Worm (Caenorhabditis elegans): ENCODE measurements around the gene taf-2.
A peak's percentile ranks its signal among the peaks of the same experiment; 100 is the strongest.

Gene taf-2

DNA sequence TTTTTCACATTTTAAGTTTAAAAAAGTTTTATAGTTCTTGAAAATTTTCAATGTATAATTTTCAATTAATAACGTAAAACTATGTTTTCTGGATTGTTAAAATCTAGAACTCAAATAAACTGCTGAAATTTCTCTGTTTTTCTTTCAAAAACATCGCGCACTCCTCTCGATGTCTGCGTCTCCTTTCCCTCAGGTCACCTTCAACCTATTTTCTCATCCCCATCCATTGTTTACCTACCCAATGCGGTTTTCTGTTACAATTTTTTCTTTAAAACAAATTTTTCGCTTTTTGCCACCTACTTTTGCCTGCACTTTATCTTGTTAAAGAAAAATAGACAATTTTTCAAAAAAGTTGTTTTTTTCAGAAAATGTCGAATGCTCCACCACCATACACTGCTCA is 39.8 kb upstream of the taf-2 start, which contains the start of gene ZC416.2:
Gene ZC416.2, plus strand, starts transcription at position 366 of the 400 bp plus-strand sequence.
- TF ChIP-seq vab-15 (tag; optimal IDR thresholded peaks at IDR 0.05) (no peak), nhr-19 (GFP tag; conservative IDR thresholded peaks at IDR 0.05) (no peak), snpc-4 (tag; optimal IDR thresholded peaks at IDR 0.05) (no peak), nhr-77 (tag; optimal IDR thresholded peaks at IDR 0.05) (no peak), pag-3 (tag; optimal IDR thresholded peaks at IDR 0.05; ENCODE audit: borderline replicate concordance, insufficient read depth) (peak; percentile 23), mep-1 (tag; optimal IDR thresholded peaks at IDR 0.05) (no peak), blmp-1 (tag; optimal IDR thresholded peaks at IDR 0.05) (peak; percentile 30), nhr-11 (tag; optimal IDR thresholded peaks at IDR 0.05) (no peak), dsc-1 (tag; optimal IDR thresholded peaks at IDR 0.05) (no peak), ceh-82 (tag; optimal IDR thresholded peaks at IDR 0.05) (no peak), C04F5.9 (tag; optimal IDR thresholded peaks at IDR 0.05) (no peak), skn-1 (tag; optimal IDR thresholded peaks at IDR 0.05) (peak; percentile 13), nhr-76 (tag; optimal IDR thresholded peaks at IDR 0.05) (no peak), nhr-90 (tag; optimal IDR thresholded peaks at IDR 0.05; ENCODE audit: poor library complexity) (no peak), hlh-17 (GFP tag; optimal IDR thresholded peaks at IDR 0.05; ENCODE audit: borderline replicate concordance) (no peak), ceh-63 (GFP tag; optimal IDR thresholded peaks at IDR 0.05) (no peak), unc-130 (tag; optimal IDR thresholded peaks at IDR 0.05) (no peak), tbx-2 (tag; optimal IDR thresholded peaks at IDR 0.05) (no peak), sptf-1 (tag; optimal IDR thresholded peaks at IDR 0.05) (no peak), elt-2 (tag; optimal IDR thresholded peaks at IDR 0.05) (no peak), ets-5 (GFP tag; IDR thresholded peaks at IDR 0.05) (no peak), zag-1 (tag; optimal IDR thresholded peaks at IDR 0.05) (no peak), nhr-12 (tag; optimal IDR thresholded peaks at IDR 0.05) (no peak), fkh-8 (tag; optimal IDR thresholded peaks at IDR 0.05) (no peak), elt-3 (tag; optimal IDR thresholded peaks at IDR 0.05) (no peak), lin-15B (tag; optimal IDR thresholded peaks at IDR 0.05) (no peak), unc-86 (tag; optimal IDR thresholded peaks at IDR 0.05) (no peak), rnt-1 (tag; optimal IDR thresholded peaks at IDR 0.05) (no peak), lin-35 (GFP tag; optimal IDR thresholded peaks at IDR 0.05) (no peak), Y116A8C.19 (tag; optimal IDR thresholded peaks at IDR 0.05; ENCODE audit: borderline replicate concordance) (no peak), xbp-1 (tag; optimal IDR thresholded peaks at IDR 0.05) (no peak), unc-98 (GFP tag; IDR thresholded peaks at IDR 0.05) (no peak), efl-1 (optimal IDR thresholded peaks at IDR 0.05) (no peak), efl-1 (GFP tag; optimal IDR thresholded peaks at IDR 0.05 in 1 of 2) (peak in 1 of 2 experiments; percentile 24)

DNA sequence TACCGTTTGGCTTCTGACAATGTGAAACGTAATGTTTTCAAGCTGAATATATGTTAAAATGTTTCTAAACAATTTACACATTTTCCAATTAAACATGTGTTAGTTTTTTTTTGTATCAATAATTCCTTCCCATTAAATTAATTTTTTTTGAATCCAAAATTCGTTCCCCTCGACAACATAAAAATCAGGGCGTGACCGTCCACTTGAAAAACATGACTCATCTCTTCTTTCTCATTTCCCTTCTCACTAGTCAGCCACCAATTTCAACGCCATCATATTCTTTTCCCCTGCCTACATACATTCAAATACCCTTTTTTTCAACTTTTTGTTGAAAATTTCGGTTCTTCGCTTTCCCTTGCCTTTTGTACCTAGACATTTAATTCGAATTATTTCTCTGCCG is 39.1 kb upstream of the taf-2 start:
- no peak for TF ChIP-seq fkh-8 (tag; optimal IDR thresholded peaks at IDR 0.05)
- no peak for TF ChIP-seq lin-35 (GFP tag; optimal IDR thresholded peaks at IDR 0.05)
- no peak for TF ChIP-seq nhr-28 (tag; optimal IDR thresholded peaks at IDR 0.05)
- TF ChIP-seq ztf-11 (tag; optimal IDR thresholded peaks at IDR 0.05): no peak
- TF ChIP-seq nhr-12 (tag; optimal IDR thresholded peaks at IDR 0.05): no peak
- no peak for TF ChIP-seq grh-1 (GFP tag; IDR thresholded peaks at IDR 0.05)
- no peak for TF ChIP-seq nhr-237 (tag; optimal IDR thresholded peaks at IDR 0.05)
- TF ChIP-seq unc-130 (tag; optimal IDR thresholded peaks at IDR 0.05): no peak
- TF ChIP-seq nhr-71 (tag; optimal IDR thresholded peaks at IDR 0.05): no peak
- TF ChIP-seq lir-3 (tag; optimal IDR thresholded peaks at IDR 0.05; ENCODE audit: poor library complexity): no peak
- no peak for TF ChIP-seq nhr-84 (tag; optimal IDR thresholded peaks at IDR 0.05)
- TF ChIP-seq nhr-90 (tag; optimal IDR thresholded peaks at IDR 0.05; ENCODE audit: poor library complexity): no peak
- TF ChIP-seq unc-62 (GFP tag; optimal IDR thresholded peaks at IDR 0.05): no peak
- no peak for TF ChIP-seq fkh-10 (GFP tag; optimal IDR thresholded peaks at IDR 0.05)
- TF ChIP-seq mab-9 (GFP tag; IDR thresholded peaks at IDR 0.05): no peak

All from whole organism, L1 larva.